Fruit fly (Drosophila melanogaster) whole organism, embryonic: Measurements from ENCODE around the gene Rab3GAP1.
A peak's percentile ranks its signal among the peaks of the same experiment; 100 is the strongest.

ENCODE experiments used
- Aef1 ChIP-seq: fragments of 200-800 bp; sonication (Bioruptor generic); IDR thresholded peaks from 3 replicates; pipeline ENCODE4 v1.3.6; 2022; ENCODE audit warnings: missing biosample characterization, missing genetic modification characterization
- Atf6 ChIP-seq: fragments of 200-800 bp; sonication (Bioruptor generic); IDR thresholded peaks from 2 replicates; pipeline ENCODE4 v1.3.6; 2022; ENCODE audit warnings: missing biosample characterization, missing genetic modification characterization
- B-H2 ChIP-seq: fragments of 200-800 bp; sonication (Bioruptor generic); optimal IDR thresholded peaks from 2 replicates; lab custom pipeline; 2018; ENCODE audit warnings: missing biosample characterization, mild to moderate bottlenecking, missing genetic modification characterization
- CG10366 ChIP-seq: fragments of 200-800 bp; sonication (Bioruptor generic); IDR thresholded peaks from 2 replicates; pipeline ENCODE4 v1.3.6; 2022; ENCODE audit warnings: missing biosample characterization, missing genetic modification characterization
- CG10565 ChIP-seq: fragments of 200-800 bp; sonication (Bioruptor generic); optimal IDR thresholded peaks from 3 replicates; lab custom pipeline; 2016; ENCODE audit warnings: missing biosample characterization, mild to moderate bottlenecking, missing genetic modification characterization
- CG10654 ChIP-seq: fragments of 200-800 bp; sonication (Bioruptor generic); optimal IDR thresholded peaks from 2 replicates; lab custom pipeline; 2016; ENCODE audit warnings: missing biosample characterization, missing genetic modification characterization
- CG10979 ChIP-seq: fragments of 200-800 bp; sonication (Bioruptor generic); optimal IDR thresholded peaks from 2 replicates; lab custom pipeline; 2018; ENCODE audit warnings: missing biosample characterization, mild to moderate bottlenecking, missing genetic modification characterization, moderate library complexity
- CG11093 ChIP-seq: fragments of 200-800 bp; sonication (Bioruptor generic); IDR thresholded peaks from 3 replicates; pipeline ENCODE4 v1.3.6; 2022; ENCODE audit warnings: missing biosample characterization, missing genetic modification characterization
- CG11696 ChIP-seq: fragments of 200-800 bp; sonication (Bioruptor generic); IDR thresholded peaks from 2 replicates; pipeline ENCODE4 v1.3.6; 2022; ENCODE audit warnings: missing biosample characterization, missing genetic modification characterization
- CG13624 ChIP-seq: fragments of 200-800 bp; sonication (Bioruptor generic); optimal IDR thresholded peaks from 2 replicates; lab custom pipeline; 2016; ENCODE audit warnings: missing biosample characterization, missing genetic modification characterization
- CG14050 ChIP-seq: fragments of 200-800 bp; sonication (Bioruptor generic); IDR thresholded peaks from 3 replicates; pipeline ENCODE4 v1.3.6; 2022; ENCODE audit warnings: missing biosample characterization, missing genetic modification characterization
- CG14441 ChIP-seq: fragments of 200-800 bp; sonication (Bioruptor generic); IDR thresholded peaks from 2 replicates; pipeline ENCODE4 v1.3.6; 2022; ENCODE audit warnings: missing biosample characterization, missing genetic modification characterization
- CG15011 ChIP-seq: fragments of 200-800 bp; sonication (Bioruptor generic); optimal IDR thresholded peaks from 3 replicates; lab custom pipeline; 2018; ENCODE audit warnings: missing biosample characterization, mild to moderate bottlenecking, missing genetic modification characterization
- CG15514 ChIP-seq: fragments of 200-800 bp; sonication (Bioruptor generic); optimal IDR thresholded peaks from 3 replicates; lab custom pipeline; 2017; ENCODE audit warnings: missing biosample characterization, missing genetic modification characterization, mild to moderate bottlenecking, moderate library complexity, missing genetic modification reagents
- CG4282 ChIP-seq: fragments of 200-800 bp; sonication (Bioruptor generic); optimal IDR thresholded peaks from 2 replicates; lab custom pipeline; 2016; ENCODE audit warnings: missing biosample characterization, missing genetic modification characterization
- CG4328 ChIP-seq: fragments of 200-800 bp; sonication (Bioruptor generic); optimal IDR thresholded peaks from 3 replicates; lab custom pipeline; 2017; ENCODE audit warnings: missing biosample characterization, missing genetic modification reagents, missing genetic modification characterization
- CG6254 ChIP-seq: fragments of 200-800 bp; sonication (Bioruptor generic); optimal IDR thresholded peaks from 3 replicates; lab custom pipeline; 2017; ENCODE audit warnings: mild to moderate bottlenecking, missing biosample characterization, missing genetic modification reagents, missing genetic modification characterization
- CG6791 ChIP-seq: fragments of 200-800 bp; sonication (Bioruptor generic); IDR thresholded peaks from 3 replicates; pipeline ENCODE4 v1.3.6; 2022; ENCODE audit warnings: missing biosample characterization, missing genetic modification characterization; ENCODE audit not compliant: partially characterized antibody
- CTCF ChIP-seq: fragments of 200-800 bp; sonication (Bioruptor generic); optimal IDR thresholded peaks from 2 replicates; lab custom pipeline; 2017; ENCODE audit warnings: missing biosample characterization, mild to moderate bottlenecking, missing genetic modification characterization, moderate library complexity
- Dek ChIP-seq: fragments of 200-800 bp; sonication (Bioruptor generic); optimal IDR thresholded peaks from 3 replicates; lab custom pipeline; 2019; ENCODE audit warnings: missing biosample characterization, mild to moderate bottlenecking, missing genetic modification characterization, moderate library complexity
- Doc2 ChIP-seq: fragments of 200-800 bp; sonication (Bioruptor generic); IDR thresholded peaks from 2 replicates; pipeline ENCODE4 v1.3.6; 2022; ENCODE audit warnings: missing biosample characterization, missing genetic modification characterization
- Eip74EF ChIP-seq, 2 experiments: fragments of 200-800 bp in 1 of 2; fragments of >200 bp in 1 of 2; sonication (Bioruptor generic) in 1 of 2; optimal IDR thresholded peaks; 2 replicates each; lab custom pipeline; 2017 to 2019; ENCODE audit warnings: missing biosample characterization in 2 of 2, missing genetic modification characterization in 2 of 2, mild to moderate bottlenecking in 1 of 2, moderate library complexity in 1 of 2
- Fer2 ChIP-seq: fragments of 200-800 bp; sonication (Bioruptor generic); optimal IDR thresholded peaks from 2 replicates; lab custom pipeline; 2018; ENCODE audit warnings: missing biosample characterization, mild to moderate bottlenecking, missing genetic modification characterization, moderate library complexity
- HmgZ ChIP-seq: fragments of 200-800 bp; sonication (Bioruptor generic); optimal IDR thresholded peaks from 2 replicates; lab custom pipeline; 2018; ENCODE audit warnings: missing biosample characterization, mild to moderate bottlenecking, missing genetic modification characterization
- Lim3 ChIP-seq: fragments of 200-800 bp; sonication (Bioruptor generic); IDR thresholded peaks from 2 replicates; pipeline ENCODE4 v1.3.6; 2022; ENCODE audit warnings: missing biosample characterization, missing genetic modification characterization
- Nf-YA ChIP-seq: fragments of 200-800 bp; sonication (Bioruptor generic); IDR thresholded peaks from 2 replicates; pipeline ENCODE4 v1.3.6; 2022; ENCODE audit warnings: missing biosample characterization, missing genetic modification characterization
- Six4 ChIP-seq: fragments of 200-800 bp; sonication (Bioruptor generic); optimal IDR thresholded peaks from 2 replicates; lab custom pipeline; 2016; ENCODE audit warnings: missing biosample characterization, missing genetic modification characterization
- Sry-β ChIP-seq: fragments of 200-800 bp; sonication (Bioruptor generic); optimal IDR thresholded peaks from 2 replicates; lab custom pipeline; 2018; ENCODE audit warnings: missing biosample characterization, mild to moderate bottlenecking, missing genetic modification characterization, moderate library complexity
- Taf1 ChIP-seq: fragments of 200-800 bp; sonication (Bioruptor generic); IDR thresholded peaks from 2 replicates; pipeline ENCODE4 v1.3.6; 2022; ENCODE audit warnings: missing biosample characterization, missing genetic modification characterization
- Trl ChIP-seq, 3 experiments: fragments of >200 bp in 2 of 3; fragments of 200-800 bp in 1 of 3; sonication (Bioruptor generic) in 1 of 3; optimal IDR thresholded peaks; 2 replicates in 1 of 3; 3 replicates in 2 of 3; lab custom pipeline; 2016 to 2017; ENCODE audit warnings: missing biosample characterization in 1 of 3, missing genetic modification characterization in 1 of 3
- ato ChIP-seq: fragments of 200-800 bp; sonication (Bioruptor generic); IDR thresholded peaks from 2 replicates; pipeline ENCODE4 v1.3.6; 2022; ENCODE audit warnings: missing biosample characterization, missing genetic modification characterization; ENCODE audit not compliant: partially characterized antibody
- bcd ChIP-seq: fragments of 200-800 bp; sonication (Bioruptor generic); optimal IDR thresholded peaks from 2 replicates; lab custom pipeline; 2017; ENCODE audit warnings: missing biosample characterization, mild to moderate bottlenecking, missing genetic modification characterization
- cad ChIP-seq: fragments of >200 bp; optimal IDR thresholded peaks from 2 replicates; lab custom pipeline; 2017; ENCODE audit warnings: missing biosample characterization, missing genetic modification characterization
- cg ChIP-seq: fragments of 200-800 bp; sonication (Bioruptor generic); optimal IDR thresholded peaks from 3 replicates; lab custom pipeline; 2019; ENCODE audit warnings: missing biosample characterization, mild to moderate bottlenecking, missing genetic modification characterization, moderate library complexity
- dpn ChIP-seq, 2 experiments: fragments of 200-800 bp; sonication (Bioruptor generic); optimal IDR thresholded peaks; 3 replicates each; lab custom pipeline; 2016; ENCODE audit warnings: missing biosample characterization in 2 of 2, missing genetic modification characterization in 2 of 2
- fu2 ChIP-seq: fragments of 200-800 bp; sonication (Bioruptor generic); optimal IDR thresholded peaks from 2 replicates; lab custom pipeline; 2016; ENCODE audit warnings: missing biosample characterization, missing genetic modification characterization
- gcm2 ChIP-seq: fragments of 200-800 bp; sonication (Bioruptor generic); optimal IDR thresholded peaks from 2 replicates; lab custom pipeline; 2016; ENCODE audit warnings: missing biosample characterization, missing genetic modification characterization
- h ChIP-seq: fragments of >200 bp; optimal IDR thresholded peaks from 2 replicates; lab custom pipeline; 2017
- kni ChIP-seq: fragments of 200-800 bp; sonication (Bioruptor generic); optimal IDR thresholded peaks from 3 replicates; lab custom pipeline; 2017; ENCODE audit warnings: mild to moderate bottlenecking, missing biosample characterization, missing genetic modification reagents, missing genetic modification characterization
- lov ChIP-seq, 2 experiments: fragments of 200-800 bp in 1 of 2; fragments of >200 bp in 1 of 2; sonication (Bioruptor generic) in 1 of 2; IDR thresholded peaks in 1 of 2; optimal IDR thresholded peaks in 1 of 2; 2 replicates in 1 of 2; 3 replicates in 1 of 2; pipeline versions ENCODE4 v1.3.6 to Lab custom; 2017 to 2022; ENCODE audit warnings: missing biosample characterization in 1 of 2, missing genetic modification characterization in 1 of 2
- nerfin-2 ChIP-seq: fragments of 200-800 bp; sonication (Bioruptor generic); IDR thresholded peaks from 2 replicates; pipeline ENCODE4 v1.3.6; 2022; ENCODE audit warnings: missing biosample characterization, missing genetic modification characterization; ENCODE audit not compliant: partially characterized antibody
- oc ChIP-seq: fragments of 200-800 bp; sonication (Bioruptor generic); optimal IDR thresholded peaks from 2 replicates; lab custom pipeline; 2018; ENCODE audit warnings: missing biosample characterization, mild to moderate bottlenecking, missing genetic modification characterization, moderate library complexity
- p53 ChIP-seq: fragments of 200-800 bp; sonication (Bioruptor generic); optimal IDR thresholded peaks from 2 replicates; lab custom pipeline; 2016; ENCODE audit warnings: missing biosample characterization, missing genetic modification characterization
- pb ChIP-seq: fragments of 200-800 bp; sonication (Bioruptor generic); optimal IDR thresholded peaks from 3 replicates; lab custom pipeline; 2016; ENCODE audit warnings: missing biosample characterization, missing genetic modification characterization
- rib ChIP-seq: fragments of 200-800 bp; sonication (Bioruptor generic); IDR thresholded peaks from 2 replicates; pipeline ENCODE4 v1.3.6; 2022; ENCODE audit warnings: missing biosample characterization, missing genetic modification characterization
- ro ChIP-seq: fragments of 200-800 bp; sonication (Bioruptor generic); IDR thresholded peaks from 2 replicates; pipeline ENCODE4 v1.3.6; 2022; ENCODE audit warnings: missing biosample characterization, missing genetic modification characterization
- sens ChIP-seq: fragments of 200-800 bp; sonication (Bioruptor generic); peaks from one replicate; lab custom pipeline; 2016; ENCODE audit warnings: missing biosample characterization, missing genetic modification characterization
- sqz ChIP-seq: fragments of 200-800 bp; sonication (Bioruptor generic); optimal IDR thresholded peaks from 3 replicates; lab custom pipeline; 2018; ENCODE audit warnings: missing biosample characterization, mild to moderate bottlenecking, missing genetic modification characterization
- stwl ChIP-seq: fragments of 200-800 bp; sonication (Bioruptor generic); optimal IDR thresholded peaks from 3 replicates; lab custom pipeline; 2018; ENCODE audit warnings: missing biosample characterization, mild to moderate bottlenecking, missing genetic modification characterization, moderate library complexity
- tup ChIP-seq: fragments of 200-800 bp; sonication (Bioruptor generic); optimal IDR thresholded peaks from 2 replicates; lab custom pipeline; 2016; ENCODE audit warnings: missing biosample characterization, mild to moderate bottlenecking, missing genetic modification characterization, moderate library complexity

Rab3GAP1 gene

DNA sequence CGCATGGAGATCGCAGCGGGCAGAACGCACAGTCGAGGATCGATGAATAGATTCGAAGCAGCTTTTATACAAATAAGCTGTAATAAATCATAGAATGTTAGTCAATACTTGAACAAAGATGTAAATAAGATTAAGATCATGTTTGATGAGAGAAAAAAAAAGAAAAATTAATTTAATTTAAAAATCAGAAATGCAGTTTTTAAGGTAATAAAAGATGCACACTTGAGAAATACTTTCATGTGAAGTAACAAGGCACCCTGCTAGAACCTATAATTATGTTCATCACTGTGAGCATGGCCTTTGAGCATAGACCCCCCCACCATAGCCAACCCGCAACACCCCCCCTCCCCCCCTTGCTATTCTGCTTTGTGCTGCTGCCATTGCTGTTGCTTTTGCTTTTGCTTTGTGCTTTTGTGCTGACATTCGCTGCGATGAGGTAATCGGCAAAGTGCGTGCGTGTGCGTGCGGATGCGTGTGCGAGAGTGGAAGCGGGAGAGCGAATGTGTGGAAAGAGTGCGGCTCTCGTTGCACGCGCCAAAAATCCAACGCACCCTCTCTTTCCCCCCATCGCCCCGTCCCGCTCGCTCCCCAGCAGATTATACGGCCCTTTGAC is 32.4 kb upstream of the Rab3GAP1 start:
- TF ChIP-seq cad, result no peak
- peak; percentile 98 for TF ChIP-seq Atf6
- TF ChIP-seq CG11093 (GFP tag; lab: Robert Waterston, UW), result peak; percentile 94
- peak; percentile 97 for TF ChIP-seq CG15011 (GFP tag; lab: Kevin White, UChicago)
- TF ChIP-seq CG11696 (GFP tag; lab: Robert Waterston, UW), result peak; percentile 98
- TF ChIP-seq ro (GFP tag; lab: Robert Waterston, UW), result peak; percentile 92
- peak; percentile 96 for TF ChIP-seq Aef1 (GFP tag; lab: Robert Waterston, UW)
- peak; percentile 98 for TF ChIP-seq HmgZ
- no peak for TF ChIP-seq lov (optimal IDR thresholded peaks at IDR 0.05; lab: Kevin White, UChicago)
- TF ChIP-seq lov (GFP tag; IDR thresholded peaks at IDR 0.05; lab: Robert Waterston, UW), result peak; percentile 83; the same call in 2 of the 3 replicates
- TF ChIP-seq kni (GFP tag; lab: Kevin White, UChicago), result peak; percentile 94
- peak; percentile 96 for TF ChIP-seq CG10366 (GFP tag; lab: Robert Waterston, UW)
- peak; percentile 77 for TF ChIP-seq fu2 (GFP tag; lab: Kevin White, UChicago)
- TF ChIP-seq rib, result peak; percentile 94
- TF ChIP-seq CG14441 (GFP tag; lab: Robert Waterston, UW), result peak; percentile 96
- peak; percentile 40 to 78 for TF ChIP-seq Trl (optimal IDR thresholded peaks at IDR 0.05; lab: Kevin White, UChicago)
- TF ChIP-seq Trl (GFP tag; optimal IDR thresholded peaks at IDR 0.05; lab: Kevin White, UChicago), result peak; percentile 84
- TF ChIP-seq CG15514 (GFP tag; lab: Kevin White, UChicago), result peak; percentile 93
- peak; percentile 89 for TF ChIP-seq Six4 (GFP tag; lab: Kevin White, UChicago)
- peak; percentile 95 for TF ChIP-seq CG6254 (GFP tag; lab: Kevin White, UChicago)
- TF ChIP-seq CG10565 (GFP tag; lab: Kevin White, UChicago), result peak; percentile 58
- peak; percentile 94 for TF ChIP-seq Nf-YA (GFP tag; lab: Robert Waterston, UW)
- peak; percentile 97 for TF ChIP-seq Taf1
- TF ChIP-seq ato, result no peak
- TF ChIP-seq h (lab: Kevin White, UChicago), result no peak
- TF ChIP-seq nerfin-2 (GFP tag; lab: Robert Waterston, UW), result no peak
- TF ChIP-seq Sry-β (GFP tag; lab: Kevin White, UChicago), result peak; percentile 40
- peak; percentile 86 for TF ChIP-seq gcm2
- TF ChIP-seq CTCF (GFP tag; lab: Kevin White, UChicago), result peak; percentile 71
- TF ChIP-seq cg (GFP tag; lab: Kevin White, UChicago), result peak; percentile 86
- TF ChIP-seq Eip74EF (GFP tag; optimal IDR thresholded peaks at IDR 0.05; lab: Kevin White, UChicago), result peak in 1 of 2 experiments; percentile 97
- TF ChIP-seq CG14050, result peak; percentile 96
- peak; percentile 95 for TF ChIP-seq CG10979 (tag; lab: Kevin White, UChicago)
- peak; percentile 86 for TF ChIP-seq tup
- peak; percentile 68 for TF ChIP-seq pb (GFP tag; lab: Kevin White, UChicago)
- TF ChIP-seq oc, result peak; percentile 86
- TF ChIP-seq stwl (tag; lab: Kevin White, UChicago), result no peak
- TF ChIP-seq CG4328 (GFP tag; lab: Kevin White, UChicago), result peak; percentile 98
- peak; percentile 86 for TF ChIP-seq Doc2 (GFP tag; lab: Robert Waterston, UW)
- TF ChIP-seq sqz, result peak; percentile 96
- peak; percentile 98 for TF ChIP-seq sens
- no peak for TF ChIP-seq CG6791
- TF ChIP-seq B-H2 (GFP tag; lab: Kevin White, UChicago), result peak; percentile 96
- peak; percentile 98 for TF ChIP-seq Dek (tag; lab: Kevin White, UChicago)
- TF ChIP-seq CG4282, result peak; percentile 16
- peak; percentile 89 for TF ChIP-seq Lim3 (GFP tag; lab: Robert Waterston, UW)
- TF ChIP-seq p53 (GFP tag; lab: Kevin White, UChicago), result peak; percentile 60
- peak; percentile 98 for TF ChIP-seq bcd (GFP tag; lab: Kevin White, UChicago)
- peak; percentile 97 for TF ChIP-seq Fer2 (tag; lab: Kevin White, UChicago)
- peak; percentile 94 for TF ChIP-seq CG10654
- TF ChIP-seq dpn (GFP tag; optimal IDR thresholded peaks at IDR 0.05; lab: Kevin White, UChicago), result peak; percentile 91 to 96
- peak; percentile 93 for TF ChIP-seq CG13624
